Worm (Caenorhabditis elegans) whole organism, L2 larva: ENCODE data around the gene gsp-2.

Experiments
- ZK546.5 ChIP-seq: sonication (generic microtip); optimal IDR thresholded peaks from 2 replicates; lab custom pipeline; 2017; ENCODE audit warnings: missing biosample characterization, missing genetic modification characterization
- ama-1 ChIP-seq: fragments of 150-350 bp; optimal IDR thresholded peaks from 2 replicates; lab custom pipeline; 2018; ENCODE audit warnings: inconsistent platforms
- ceh-82 ChIP-seq: fragments of 150-350 bp; optimal IDR thresholded peaks from 2 replicates; lab custom pipeline; 2014; ENCODE audit warnings: missing biosample characterization, missing genetic modification characterization
- elt-1 ChIP-seq: fragments of 150-350 bp; optimal IDR thresholded peaks from 2 replicates; lab custom pipeline; 2014; ENCODE audit warnings: missing biosample characterization, missing genetic modification characterization
- nhr-11 ChIP-seq: fragments of 150-350 bp; optimal IDR thresholded peaks from 2 replicates; lab custom pipeline; 2014; ENCODE audit warnings: missing biosample characterization, missing genetic modification characterization
- nhr-23 ChIP-seq: fragments of 150-350 bp; optimal IDR thresholded peaks from 2 replicates; lab custom pipeline; 2014; ENCODE audit warnings: missing biosample characterization, missing genetic modification reagents, missing genetic modification characterization
- nhr-25 ChIP-seq: fragments of 150-350 bp; sonication (generic microtip); optimal IDR thresholded peaks from 3 replicates; lab custom pipeline; 2014; ENCODE audit warnings: missing biosample characterization, missing genetic modification characterization
- unc-55 ChIP-seq: fragments of 150-350 bp; sonication (generic microtip); optimal IDR thresholded peaks from 3 replicates; lab custom pipeline; 2014; ENCODE audit warnings: missing biosample characterization, missing genetic modification reagents, missing genetic modification characterization

- TF ChIP-seq ama-1 (lab: Kevin White, UChicago): no peak
- no peak for TF ChIP-seq unc-55 (GFP tag; lab: Kevin White, UChicago)
- TF ChIP-seq nhr-11 (tag; lab: Kevin White, UChicago): no peak
- TF ChIP-seq ZK546.5 (tag; lab: Kevin White, UChicago): no peak
- no peak for TF ChIP-seq ceh-82 (tag; lab: Kevin White, UChicago)
- TF ChIP-seq elt-1 (tag; lab: Kevin White, UChicago): no peak
- TF ChIP-seq nhr-25 (tag; lab: Kevin White, UChicago): no peak
- TF ChIP-seq nhr-23 (tag; lab: Kevin White, UChicago): no peak
These were observed 30.8 kb downstream of the gsp-2 start, which contains the start of the genes T20B12.5 and T20B12.4 for ce11 chrIII:7367012-7367760.
